Worm (Caenorhabditis elegans) whole organism, young adult: ENCODE measurements around the gene F46B6.5.

Experiments used
- nfya-1 ChIP-seq: sonication (generic microtip); optimal IDR thresholded peaks from 2 replicates; lab custom pipeline; 2017; ENCODE audit warnings: antibody characterized with exemption, missing compliant biosample characterization, missing genetic modification characterization, borderline replicate concordance; ENCODE audit not compliant: insufficient read depth
- zfh-2 ChIP-seq: fragments of 200-800 bp; sonication (Bioruptor generic); conservative IDR thresholded peaks from 2 replicates; pipeline ENCODE4 v1.3.6; 2022; ENCODE audit warnings: missing genetic modification reagents, missing genetic modification characterization, missing compliant biosample characterization

DNA sequence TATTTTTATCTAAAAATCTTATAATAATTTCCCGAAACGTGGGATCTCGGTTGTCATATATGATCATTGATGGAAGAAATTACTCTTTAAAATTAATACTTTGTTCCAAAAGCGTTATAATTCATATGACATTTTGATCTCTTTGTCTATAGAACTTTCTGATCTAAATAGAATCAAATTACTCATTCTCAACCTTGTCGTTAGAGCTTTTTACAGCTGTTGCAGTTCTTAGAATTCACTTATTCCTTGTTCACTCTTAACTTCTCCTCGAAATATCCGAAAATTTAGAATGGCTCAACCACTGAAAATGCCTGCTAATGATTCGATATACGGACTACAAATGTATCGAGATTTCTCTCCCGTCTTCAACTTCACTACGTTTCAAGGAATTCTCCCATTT is 28.3 kb upstream of the F46B6.5 start, which contains the start of gene sru-29:
- TF ChIP-seq nfya-1 (no peak), zfh-2 (GFP tag; lab: Robert Waterston, UW) (no peak)
